Fruit fly (Drosophila melanogaster) whole organism: ENCODE data around the gene CG42638.
"Not testable (repeated sequence)": the region's sequence is repeated elsewhere in the genome, so short reads cannot be mapped to it uniquely, and the experiment has no call there.

Experiments used
- CG8478 ChIP-seq: fragments of >200 bp; optimal IDR thresholded peaks from 2 replicates; lab custom pipeline; 2018; ENCODE audit warnings: inconsistent platforms
- Dll ChIP-seq: fragments of >200 bp; optimal IDR thresholded peaks from 2 replicates; lab custom pipeline; 2017
- EcR ChIP-seq, 2 experiments: fragments of >200 bp; optimal IDR thresholded peaks; 2 replicates each; lab custom pipeline; 2017; ENCODE audit warnings: missing biosample characterization in 2 of 2, missing genetic modification characterization in 2 of 2, missing genetic modification reagents in 2 of 2
- pan ChIP-seq: fragments of >200 bp; optimal IDR thresholded peaks from 2 replicates; lab custom pipeline; 2017
- psq ChIP-seq: fragments of >200 bp; optimal IDR thresholded peaks from 2 replicates; lab custom pipeline; 2017
- usp ChIP-seq: fragments of >200 bp; optimal IDR thresholded peaks from 2 replicates; lab custom pipeline; 2017; ENCODE audit warnings: missing biosample characterization, missing genetic modification characterization, mixed read lengths

The CG42638 gene

dm6 chr3L:19760109-19760508 lies 10.6 kb upstream of the CG42638 start, which contains the start of gene Vtld:
Gene Vtld, plus strand, starts transcription at chr3L:19760409.
- not testable (repeated sequence) for TF ChIP-seq CG8478; EcR (GFP tag; optimal IDR thresholded peaks at IDR 0.05; lab: Kevin White, UChicago); pan

dm6 chr3L:19728694-19729093 lies 20.9 kb downstream of the CG42638 start, which contains the start of gene CG42529:
Gene CG42529, plus strand, starts transcription at chr3L:19728994.
- not testable (repeated sequence) for TF ChIP-seq CG8478; EcR (GFP tag; optimal IDR thresholded peaks at IDR 0.05; lab: Kevin White, UChicago); pan

dm6 chr3L:19718228-19718627 lies 31.3 kb downstream of the CG42638 start, which contains the start of gene Trpml:
Gene Trpml, minus strand, starts transcription at chr3L:19718328.
- not testable (repeated sequence) for TF ChIP-seq CG8478; pan; EcR (GFP tag; optimal IDR thresholded peaks at IDR 0.05; lab: Kevin White, UChicago)

- TF ChIP-seq psq (lab: Kevin White, UChicago) (no peak), usp (GFP tag; lab: Kevin White, UChicago) (no peak), EcR (GFP tag; optimal IDR thresholded peaks at IDR 0.05; lab: Kevin White, UChicago) (no peak), CG8478 (no peak), pan (no peak), Dll (lab: Kevin White, UChicago) (no peak)
These were observed 41.9 kb downstream of the CG42638 start, which contains the start of gene serp for dm6 chr3L:19707570-19708146. Gene serp, minus strand, starts transcription at chr3L:19708015.

- TF ChIP-seq Dll (lab: Kevin White, UChicago) (no peak), EcR (GFP tag; optimal IDR thresholded peaks at IDR 0.05; lab: Kevin White, UChicago) (no peak), pan (no peak), usp (GFP tag; lab: Kevin White, UChicago) (no peak), psq (lab: Kevin White, UChicago) (no peak), CG8478 (no peak)
These were observed 44.7 kb downstream of the CG42638 start for dm6 chr3L:19704869-19705268.

- TF ChIP-seq psq (lab: Kevin White, UChicago) (no peak), Dll (lab: Kevin White, UChicago) (no peak), pan (no peak), CG8478 (no peak), EcR (GFP tag; optimal IDR thresholded peaks at IDR 0.05; lab: Kevin White, UChicago) (no peak), usp (GFP tag; lab: Kevin White, UChicago) (no peak)
These were observed 46.2 kb downstream of the CG42638 start for dm6 chr3L:19703323-19703722.

- TF ChIP-seq Dll (lab: Kevin White, UChicago) (no peak), CG8478 (no peak), pan (no peak), EcR (GFP tag; optimal IDR thresholded peaks at IDR 0.05; lab: Kevin White, UChicago) (no peak), usp (GFP tag; lab: Kevin White, UChicago) (no peak), psq (lab: Kevin White, UChicago) (no peak)
These were observed 47.9 kb downstream of the CG42638 start for dm6 chr3L:19701662-19702061.

- TF ChIP-seq psq (lab: Kevin White, UChicago) (no peak), EcR (GFP tag; optimal IDR thresholded peaks at IDR 0.05; lab: Kevin White, UChicago) (no peak), CG8478 (no peak), usp (GFP tag; lab: Kevin White, UChicago) (no peak), pan (no peak), Dll (lab: Kevin White, UChicago) (no peak)
These were observed 48.4 kb downstream of the CG42638 start for dm6 chr3L:19701106-19701505.

dm6 chr3L:19700463-19700862 lies 49.1 kb downstream of the CG42638 start:
- TF ChIP-seq CG8478 (no peak), EcR (GFP tag; optimal IDR thresholded peaks at IDR 0.05; lab: Kevin White, UChicago) (no peak), psq (lab: Kevin White, UChicago) (no peak), usp (GFP tag; lab: Kevin White, UChicago) (no peak), pan (no peak)

dm6 chr3L:19699651-19700050 lies 49.9 kb downstream of the CG42638 start:
- TF ChIP-seq EcR (GFP tag; optimal IDR thresholded peaks at IDR 0.05; lab: Kevin White, UChicago) = no peak

- TF ChIP-seq psq (lab: Kevin White, UChicago) (no peak), Dll (lab: Kevin White, UChicago) (no peak), CG8478 (no peak), EcR (GFP tag; optimal IDR thresholded peaks at IDR 0.05; lab: Kevin White, UChicago) (no peak), pan (no peak), usp (GFP tag; lab: Kevin White, UChicago) (no peak)
These were observed 50.9 kb downstream of the CG42638 start for dm6 chr3L:19698651-19699050.

dm6 chr3L:19697395-19697978 lies 52.1 kb downstream of the CG42638 start:
- TF ChIP-seq Dll (lab: Kevin White, UChicago) (no peak), pan (no peak), CG8478 (no peak), usp (GFP tag; lab: Kevin White, UChicago) (no peak), EcR (GFP tag; optimal IDR thresholded peaks at IDR 0.05; lab: Kevin White, UChicago) (no peak), psq (lab: Kevin White, UChicago) (no peak)
